Worm (Caenorhabditis elegans): ENCODE results near the gene F11A5.9.

The F11A5.9 gene

ce11 chrV:16232180-16232579 is 17.5 kb downstream of the F11A5.9 start, which contains the start of gene gst-22:
TSS of gene gst-22 (minus strand) at chrV:16232282.
- TF ChIP-seq pqm-1 (tag; optimal IDR thresholded peaks at IDR 0.05) (peak; percentile 97), ceh-9 (tag; optimal IDR thresholded peaks at IDR 0.05) (no peak), nhr-11 (tag; optimal IDR thresholded peaks at IDR 0.05) (no peak), elt-2 (tag; optimal IDR thresholded peaks at IDR 0.05) (peak; percentile 92), jun-1 (tag; optimal IDR thresholded peaks at IDR 0.05) (peak; percentile 48), R02D3.7 (tag; optimal IDR thresholded peaks at IDR 0.05) (no peak), ztf-4 (tag; optimal IDR thresholded peaks at IDR 0.05) (no peak), ama-1 (optimal IDR thresholded peaks at IDR 0.05) (no peak), nhr-237 (tag; optimal IDR thresholded peaks at IDR 0.05) (no peak), unc-39 (tag; optimal IDR thresholded peaks at IDR 0.05) (no peak), ceh-28 (tag; optimal IDR thresholded peaks at IDR 0.05) (peak; percentile 2), mdl-1 (tag; optimal IDR thresholded peaks at IDR 0.05) (no peak), elt-3 (tag; optimal IDR thresholded peaks at IDR 0.05) (no peak), lin-39 (tag; optimal IDR thresholded peaks at IDR 0.05) (no peak), nhr-76 (tag; optimal IDR thresholded peaks at IDR 0.05) (no peak), snpc-4 (tag; optimal IDR thresholded peaks at IDR 0.05) (no peak)

ce11 chrV:16233624-16234023 is 18.9 kb downstream of the F11A5.9 start, which contains the start of gene clec-233:
TSS of gene clec-233 (plus strand) at chrV:16233924.
- TF ChIP-seq unc-62 (GFP tag; optimal IDR thresholded peaks at IDR 0.05) (no peak), nhr-77 (tag; optimal IDR thresholded peaks at IDR 0.05) (no peak), fkh-10 (GFP tag; optimal IDR thresholded peaks at IDR 0.05) (no peak), pha-4 (tag; optimal IDR thresholded peaks at IDR 0.05) (no peak), mdl-1 (tag; optimal IDR thresholded peaks at IDR 0.05) (no peak), sea-2 (GFP tag; optimal IDR thresholded peaks at IDR 0.05) (no peak), aly-2 (tag; optimal IDR thresholded peaks at IDR 0.05) (no peak), fkh-2 (tag; optimal IDR thresholded peaks at IDR 0.05) (no peak), elt-2 (tag; optimal IDR thresholded peaks at IDR 0.05) (no peak), nhr-67 (tag; optimal IDR thresholded peaks at IDR 0.05) (no peak), unc-39 (tag; optimal IDR thresholded peaks at IDR 0.05) (no peak), nhr-76 (tag; optimal IDR thresholded peaks at IDR 0.05) (no peak)

ce11 chrV:16235135-16235534 is 20.4 kb downstream of the F11A5.9 start, which contains the start of gene F21H7.3:
TSS of gene F21H7.3 (minus strand) at chrV:16235235.
- TF ChIP-seq nhr-43 (tag; optimal IDR thresholded peaks at IDR 0.05; ENCODE audit: poor library complexity, severe bottlenecking) = no peak

ce11 chrV:16235647-16236046 is 21.0 kb downstream of the F11A5.9 start, which contains the start of gene srh-98:
TSS of gene srh-98 (minus strand) at chrV:16235747.
- no peak for TF ChIP-seq nhr-77 (tag; optimal IDR thresholded peaks at IDR 0.05)
- no peak for TF ChIP-seq unc-39 (tag; optimal IDR thresholded peaks at IDR 0.05)
- no peak for TF ChIP-seq mdl-1 (tag; optimal IDR thresholded peaks at IDR 0.05)
- TF ChIP-seq fkh-10 (GFP tag; optimal IDR thresholded peaks at IDR 0.05) = no peak

ce11 chrV:16237223-16237622 is 22.5 kb downstream of the F11A5.9 start, which contains the start of gene F21H7.5:
TSS of gene F21H7.5 (plus strand) at chrV:16237523.
- no peak for TF ChIP-seq nhr-237 (tag; optimal IDR thresholded peaks at IDR 0.05)
- TF ChIP-seq ZK546.5 (tag; optimal IDR thresholded peaks at IDR 0.05) = no peak
- no peak for TF ChIP-seq ztf-4 (tag; optimal IDR thresholded peaks at IDR 0.05)
- TF ChIP-seq tbx-2 (tag; optimal IDR thresholded peaks at IDR 0.05) = no peak
- TF ChIP-seq pqm-1 (tag; optimal IDR thresholded peaks at IDR 0.05) = no peak
- no peak for TF ChIP-seq ztf-11 (tag; optimal IDR thresholded peaks at IDR 0.05)
- no peak for TF ChIP-seq pha-4 (tag; optimal IDR thresholded peaks at IDR 0.05)
- TF ChIP-seq nhr-28 (tag; optimal IDR thresholded peaks at IDR 0.05) = no peak
- TF ChIP-seq nhr-43 (tag; optimal IDR thresholded peaks at IDR 0.05; ENCODE audit: poor library complexity, severe bottlenecking) = no peak
- no peak for TF ChIP-seq fkh-10 (GFP tag; optimal IDR thresholded peaks at IDR 0.05)

- no peak for TF ChIP-seq eor-1 (tag; optimal IDR thresholded peaks at IDR 0.05)
- no peak for TF ChIP-seq fkh-2 (tag; optimal IDR thresholded peaks at IDR 0.05)
- TF ChIP-seq lin-39 (tag; optimal IDR thresholded peaks at IDR 0.05) = no peak
- TF ChIP-seq ceh-28 (tag; optimal IDR thresholded peaks at IDR 0.05) = no peak
- no peak for TF ChIP-seq ztf-11 (tag; optimal IDR thresholded peaks at IDR 0.05)
- TF ChIP-seq fkh-10 (GFP tag; optimal IDR thresholded peaks at IDR 0.05) = no peak
- TF ChIP-seq nhr-76 (tag; optimal IDR thresholded peaks at IDR 0.05) = no peak
- no peak for TF ChIP-seq elt-3 (tag; optimal IDR thresholded peaks at IDR 0.05)
- no peak for TF ChIP-seq ceh-16 (tag; optimal IDR thresholded peaks at IDR 0.05)
- no peak for TF ChIP-seq nhr-12 (tag; optimal IDR thresholded peaks at IDR 0.05)
- TF ChIP-seq ZK546.5 (tag; optimal IDR thresholded peaks at IDR 0.05) = no peak
- TF ChIP-seq pha-4 (tag; optimal IDR thresholded peaks at IDR 0.05) = no peak
- no peak for TF ChIP-seq ama-1 (optimal IDR thresholded peaks at IDR 0.05)
- no peak for TF ChIP-seq egl-27 (tag; optimal IDR thresholded peaks at IDR 0.05)
- no peak for TF ChIP-seq skn-1 (tag; optimal IDR thresholded peaks at IDR 0.05)
These were observed 29.4 kb downstream of the F11A5.9 start, which contains the start of gene srh-104 for ce11 chrV:16244078-16244477. TSS of gene srh-104 (minus strand) at chrV:16244178.
